Fruit fly (Drosophila melanogaster): ENCODE data around the gene MTA1-like.

MTA1-like gene

dm6 chr3R:5668928-5669739, 20.6 kb upstream of the MTA1-like start, which contains the start of the genes Xe7 and Atg17 (continued):
- TF ChIP-seq crp (GFP tag; optimal IDR thresholded peaks at IDR 0.05) (peak in 1 of 2 experiments; percentile 45), kni (GFP tag; optimal IDR thresholded peaks at IDR 0.05) (peak; percentile 10), btn (GFP tag; optimal IDR thresholded peaks at IDR 0.05) (peak; percentile 47), ase (GFP tag; IDR thresholded peaks at IDR 0.05) (peak; percentile 85), Awh (GFP tag; IDR thresholded peaks at IDR 0.05) (peak; percentile 67), Meics (GFP tag; optimal IDR thresholded peaks at IDR 0.05) (peak; percentile 89), PHDP (tag; optimal IDR thresholded peaks at IDR 0.05) (peak; percentile 87), vfl (GFP tag; optimal IDR thresholded peaks at IDR 0.05) (peak; percentile 91), Xrp1 (GFP tag; IDR thresholded peaks at IDR 0.05) (peak; percentile 85), slbo (GFP tag; IDR thresholded peaks at IDR 0.05) (peak; percentile 96), Dref (GFP tag; IDR thresholded peaks at IDR 0.05) (peak; percentile 70), CG18262 (tag; optimal IDR thresholded peaks at IDR 0.05) (peak; percentile 88), CG8478 (optimal IDR thresholded peaks at IDR 0.05) (no peak), mld (GFP tag; IDR thresholded peaks at IDR 0.05; ENCODE audit: partially characterized antibody) (no peak), dm (GFP tag; optimal IDR thresholded peaks at IDR 0.05) (peak; percentile 77), dimm (GFP tag; IDR thresholded peaks at IDR 0.05) (peak; percentile 54), Sry-δ (GFP tag; optimal IDR thresholded peaks at IDR 0.05) (peak; percentile 93), Med (GFP tag) (peak; percentile 98), Tbp (GFP tag; optimal IDR thresholded peaks at IDR 0.05) (no peak), Hey (tag; optimal IDR thresholded peaks at IDR 0.05) (peak; percentile 76), CG4820 (GFP tag; optimal IDR thresholded peaks at IDR 0.05) (peak; percentile 85), CG12942 (GFP tag; optimal IDR thresholded peaks at IDR 0.05) (peak; percentile 90), CG2889 (GFP tag; IDR thresholded peaks at IDR 0.05) (peak; percentile 91), CG7839 (tag; optimal IDR thresholded peaks at IDR 0.05) (peak; percentile 94), grau (tag; optimal IDR thresholded peaks at IDR 0.05) (peak; percentile 93), D19A (tag; optimal IDR thresholded peaks at IDR 0.05) (peak; percentile 79), ham (GFP tag; IDR thresholded peaks at IDR 0.05) (peak; percentile 82), dmrt11E (tag; optimal IDR thresholded peaks at IDR 0.05) (peak; percentile 86), CG3065 (GFP tag; optimal IDR thresholded peaks at IDR 0.05) (peak; percentile 84), Optix (GFP tag; IDR thresholded peaks at IDR 0.05) (peak; percentile 81), CG4404 (GFP tag; IDR thresholded peaks at IDR 0.05) (peak; percentile 96), CG11504 (tag; optimal IDR thresholded peaks at IDR 0.05) (peak; percentile 90), CG6791 (GFP tag; IDR thresholded peaks at IDR 0.05; ENCODE audit: partially characterized antibody) (0 out of 3 replicates have a peak, but pooled peaks have one; percentile 52), CG3163 (GFP tag; optimal IDR thresholded peaks at IDR 0.05) (peak; percentile 42), B-H2 (GFP tag; optimal IDR thresholded peaks at IDR 0.05) (peak; percentile 94), chn (GFP tag; optimal IDR thresholded peaks at IDR 0.05) (peak; percentile 92), Sox102F (GFP tag; optimal IDR thresholded peaks at IDR 0.05) (peak; percentile 91), tin (GFP tag; optimal IDR thresholded peaks at IDR 0.05) (peak; percentile 95), CG17568 (GFP tag; optimal IDR thresholded peaks at IDR 0.05) (no peak), fru (optimal IDR thresholded peaks at IDR 0.05) (no peak), nerfin-1 (tag; optimal IDR thresholded peaks at IDR 0.05) (peak; percentile 82), Fer3 (tag; optimal IDR thresholded peaks at IDR 0.05) (peak; percentile 92), Trl (optimal IDR thresholded peaks at IDR 0.05) (no peak), Trl (GFP tag; optimal IDR thresholded peaks at IDR 0.05) (peak; percentile 89), ash1 (GFP tag; optimal IDR thresholded peaks at IDR 0.05) (peak; percentile 47), pros (GFP tag; optimal IDR thresholded peaks at IDR 0.05) (no peak), CG10565 (GFP tag; optimal IDR thresholded peaks at IDR 0.05) (peak; percentile 24), mirr (GFP tag; optimal IDR thresholded peaks at IDR 0.05) (peak; percentile 73), Antp (GFP tag; optimal IDR thresholded peaks at IDR 0.05) (peak; percentile 93), CG7745 (tag; optimal IDR thresholded peaks at IDR 0.05) (no peak)
